Worm (Caenorhabditis elegans) whole organism, mixed stage, embryonic: Measurements from ENCODE around the gene C31H1.2.

Experiments
- M03D4.4 ChIP-seq: sonication (generic microtip); optimal IDR thresholded peaks from 2 replicates; lab custom pipeline; 2017; ENCODE audit warnings: mild to moderate bottlenecking, missing genetic modification characterization, missing compliant biosample characterization
- bed-3 ChIP-seq: fragments of 200-800 bp; sonication (Bioruptor generic); optimal IDR thresholded peaks from 3 replicates; lab custom pipeline; 2018; ENCODE audit warnings: mild to moderate bottlenecking, missing genetic modification characterization, moderate library complexity, missing compliant biosample characterization
- ceh-39 ChIP-seq: fragments of 150-350 bp; optimal IDR thresholded peaks from 2 replicates; lab custom pipeline; 2014; ENCODE audit warnings: missing biosample characterization, missing genetic modification characterization
- ceh-43 ChIP-seq: fragments of 200-800 bp; sonication (Bioruptor generic); optimal IDR thresholded peaks from 2 replicates; lab custom pipeline; 2018; ENCODE audit warnings: mild to moderate bottlenecking, missing genetic modification characterization, moderate library complexity, missing compliant biosample characterization
- ceh-83 ChIP-seq: fragments of 200-800 bp; sonication (Bioruptor generic); optimal IDR thresholded peaks from 2 replicates; lab custom pipeline; 2018; ENCODE audit warnings: mild to moderate bottlenecking, missing genetic modification characterization, missing compliant biosample characterization
- drap-1 ChIP-seq: fragments of 200-800 bp; sonication (Bioruptor generic); optimal IDR thresholded peaks from 3 replicates; lab custom pipeline; 2018; ENCODE audit warnings: mild to moderate bottlenecking, missing genetic modification characterization, missing compliant biosample characterization
- elt-1 ChIP-seq: sonication (generic microtip); optimal IDR thresholded peaks from 2 replicates; lab custom pipeline; 2017; ENCODE audit warnings: missing genetic modification characterization, mild to moderate bottlenecking, missing compliant biosample characterization, antibody characterized with exemption, moderate library complexity, borderline replicate concordance; ENCODE audit not compliant: insufficient read depth
- elt-3 ChIP-seq: fragments of 150-350 bp; optimal IDR thresholded peaks from 2 replicates; lab custom pipeline; 2014; ENCODE audit warnings: missing biosample characterization, missing genetic modification characterization
- ham-2 ChIP-seq: fragments of 200-800 bp; sonication (Bioruptor generic); optimal IDR thresholded peaks from 2 replicates; lab custom pipeline; 2018; ENCODE audit warnings: mild to moderate bottlenecking, missing genetic modification characterization, missing compliant biosample characterization
- lin-13 ChIP-seq: fragments of 150-350 bp; optimal IDR thresholded peaks from 2 replicates; lab custom pipeline; 2014; ENCODE audit warnings: missing biosample characterization, missing genetic modification characterization
- lin-32 ChIP-seq: fragments of 200-800 bp; sonication (Bioruptor generic); optimal IDR thresholded peaks from 2 replicates; lab custom pipeline; 2018; ENCODE audit warnings: mild to moderate bottlenecking, missing genetic modification characterization, missing compliant biosample characterization
- lsy-2 ChIP-seq: fragments of 150-350 bp; optimal IDR thresholded peaks from 2 replicates; lab custom pipeline; 2014; ENCODE audit warnings: missing biosample characterization, missing genetic modification characterization
- mab-5 ChIP-seq: fragments of 150-350 bp; optimal IDR thresholded peaks from 2 replicates; lab custom pipeline; 2014; ENCODE audit warnings: missing biosample characterization, missing genetic modification characterization
- mep-1 ChIP-seq: fragments of 150-350 bp; optimal IDR thresholded peaks from 2 replicates; lab custom pipeline; 2017; ENCODE audit warnings: missing biosample characterization, missing genetic modification reagents, missing genetic modification characterization, inconsistent platforms
- mls-2 ChIP-seq: sonication (generic microtip); optimal IDR thresholded peaks from 2 replicates; lab custom pipeline; 2016; ENCODE audit warnings: mild to moderate bottlenecking, missing genetic modification characterization, moderate library complexity, missing compliant biosample characterization
- nhr-12 ChIP-seq: fragments of 150-350 bp; optimal IDR thresholded peaks from 2 replicates; lab custom pipeline; 2014; ENCODE audit warnings: missing biosample characterization, missing genetic modification characterization
- nhr-2 ChIP-seq: fragments of 150-350 bp; optimal IDR thresholded peaks from 2 replicates; lab custom pipeline; 2014; ENCODE audit warnings: missing biosample characterization, missing genetic modification characterization
- nhr-237 ChIP-seq: fragments of 150-350 bp; optimal IDR thresholded peaks from 2 replicates; lab custom pipeline; 2014; ENCODE audit warnings: missing biosample characterization, missing genetic modification characterization
- nhr-28 ChIP-seq: fragments of 150-350 bp; optimal IDR thresholded peaks from 2 replicates; lab custom pipeline; 2014; ENCODE audit warnings: missing biosample characterization, missing genetic modification characterization
- nhr-76 ChIP-seq: sonication (generic microtip); optimal IDR thresholded peaks from 2 replicates; lab custom pipeline; 2017; ENCODE audit warnings: missing biosample characterization, missing genetic modification characterization
- sem-2 ChIP-seq: fragments of 200-800 bp; sonication (Bioruptor generic); optimal IDR thresholded peaks from 2 replicates; lab custom pipeline; 2018; ENCODE audit warnings: mild to moderate bottlenecking, missing genetic modification characterization, missing compliant biosample characterization
- tbx-8 ChIP-seq: fragments of 200-800 bp; sonication (Bioruptor generic); optimal IDR thresholded peaks from 2 replicates; lab custom pipeline; 2018; ENCODE audit warnings: mild to moderate bottlenecking, missing genetic modification characterization, moderate library complexity, missing compliant biosample characterization
- unc-120 ChIP-seq: sonication (generic microtip); optimal IDR thresholded peaks from 2 replicates; lab custom pipeline; 2017; ENCODE audit warnings: missing genetic modification characterization, missing compliant biosample characterization; ENCODE audit not compliant: poor library complexity, severe bottlenecking
- unc-39 ChIP-seq: fragments of 150-350 bp; optimal IDR thresholded peaks from 2 replicates; lab custom pipeline; 2014; ENCODE audit warnings: missing biosample characterization, missing genetic modification characterization
- unc-62 ChIP-seq: fragments of 150-350 bp; optimal IDR thresholded peaks from 2 replicates; lab custom pipeline; 2014; ENCODE audit warnings: missing biosample characterization, missing genetic modification reagents, missing genetic modification characterization
- zip-8 ChIP-seq: fragments of 150-350 bp; optimal IDR thresholded peaks from 2 replicates; lab custom pipeline; 2014; ENCODE audit warnings: missing biosample characterization, missing genetic modification characterization
- ztf-11 ChIP-seq: fragments of 150-350 bp; optimal IDR thresholded peaks from 2 replicates; lab custom pipeline; 2014; ENCODE audit warnings: missing biosample characterization, missing genetic modification characterization

The C31H1.2 gene

DNA sequence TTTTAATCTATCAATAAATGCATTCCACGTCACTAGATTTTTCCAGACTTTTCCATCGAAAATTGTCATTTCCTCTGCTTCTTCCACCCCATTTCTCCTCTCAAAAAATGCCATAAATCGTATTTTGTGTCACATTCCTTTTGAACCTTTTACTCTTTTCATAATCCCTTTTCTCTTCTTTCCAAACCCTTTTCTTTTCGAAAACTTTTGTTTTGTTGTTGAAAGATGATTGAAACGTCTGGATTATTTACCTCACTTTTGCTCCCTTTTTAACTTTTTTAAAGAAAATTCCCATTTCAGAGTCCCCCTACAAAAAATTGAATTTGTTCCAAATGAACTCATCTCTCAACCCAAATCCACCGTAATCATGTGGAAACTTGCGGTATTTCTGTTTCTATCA, 48.1 kb downstream of the C31H1.2 start, which contains the start of gene C06E7.2:
TSS of gene C06E7.2 (plus strand) at position 301 of the 400 bp plus-strand sequence.
- TF ChIP-seq elt-3 (no peak), nhr-28 (tag; lab: Kevin White, UChicago) (no peak), ham-2 (no peak), nhr-76 (no peak), tbx-8 (GFP tag; lab: Kevin White, UChicago) (no peak), lin-13 (tag; lab: Kevin White, UChicago) (no peak), unc-120 (tag; lab: Kevin White, UChicago) (no peak), lsy-2 (tag; lab: Kevin White, UChicago) (no peak), lin-32 (GFP tag; lab: Kevin White, UChicago) (no peak), bed-3 (GFP tag; lab: Kevin White, UChicago) (no peak), unc-62 (GFP tag; lab: Kevin White, UChicago) (no peak), nhr-237 (tag; lab: Kevin White, UChicago) (no peak), ceh-83 (GFP tag; lab: Kevin White, UChicago) (no peak), zip-8 (tag; lab: Kevin White, UChicago) (no peak), elt-1 (tag; lab: Kevin White, UChicago) (no peak), mab-5 (tag; lab: Kevin White, UChicago) (no peak)

DNA sequence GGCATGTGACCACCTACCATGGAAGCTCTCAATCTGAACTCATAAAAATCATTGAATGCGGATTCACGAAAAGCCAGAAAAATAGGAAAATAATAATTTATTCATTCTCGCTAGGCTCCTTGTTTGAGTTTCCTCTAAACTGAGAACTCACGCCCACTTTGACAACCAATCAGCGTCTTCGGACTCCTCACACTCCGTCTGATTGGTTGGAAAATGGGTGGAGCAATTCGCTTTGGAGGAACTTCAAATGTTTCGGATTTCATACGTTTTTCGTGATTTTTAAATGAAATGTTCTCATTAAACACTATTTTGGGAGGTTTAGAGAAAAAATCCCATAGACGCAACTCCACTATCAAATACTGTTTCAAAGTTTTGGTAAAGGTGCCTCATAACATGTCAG, 51.8 kb downstream of the C31H1.2 start:
- TF ChIP-seq ztf-11 (tag; lab: Kevin White, UChicago), result no peak
- TF ChIP-seq ceh-43 (GFP tag; lab: Kevin White, UChicago), result no peak
- no peak for TF ChIP-seq ceh-39
- TF ChIP-seq mep-1 (tag; lab: Kevin White, UChicago), result no peak
- no peak for TF ChIP-seq zip-8 (tag; lab: Kevin White, UChicago)
- TF ChIP-seq nhr-28 (tag; lab: Kevin White, UChicago), result no peak
- no peak for TF ChIP-seq mls-2 (tag; lab: Kevin White, UChicago)
- no peak for TF ChIP-seq nhr-2 (tag; lab: Kevin White, UChicago)
- TF ChIP-seq drap-1, result no peak
- no peak for TF ChIP-seq mab-5 (tag; lab: Kevin White, UChicago)
- no peak for TF ChIP-seq sem-2 (GFP tag; lab: Kevin White, UChicago)
- TF ChIP-seq unc-62 (GFP tag; lab: Kevin White, UChicago), result no peak
- TF ChIP-seq M03D4.4 (tag; lab: Kevin White, UChicago), result no peak
- no peak for TF ChIP-seq lin-13 (tag; lab: Kevin White, UChicago)
- no peak for TF ChIP-seq lin-32 (GFP tag; lab: Kevin White, UChicago)
- TF ChIP-seq tbx-8 (GFP tag; lab: Kevin White, UChicago), result no peak
- TF ChIP-seq nhr-76, result no peak
- TF ChIP-seq nhr-12 (tag; lab: Kevin White, UChicago), result no peak
- TF ChIP-seq unc-39 (tag; lab: Kevin White, UChicago), result no peak
